Worm (Caenorhabditis elegans) whole organism, L4/young adult: ENCODE data around the gene atad-3.

Experiments used
- W03F9.2 ChIP-seq: fragments of 150-350 bp; optimal IDR thresholded peaks from 2 replicates; lab custom pipeline; 2014; ENCODE audit warnings: missing biosample characterization, missing genetic modification characterization
- dao-5 ChIP-seq: sonication (generic microtip); optimal IDR thresholded peaks from 2 replicates; lab custom pipeline; 2016; ENCODE audit warnings: missing genotype, missing genetic modification characterization, moderate library complexity, missing compliant biosample characterization

ce11 chrII:10288926-10289325 is 40.1 kb downstream of the atad-3 start:
- TF ChIP-seq dao-5 (no peak), W03F9.2 (tag; lab: Kevin White, UChicago) (no peak)
